Fruit fly (Drosophila melanogaster) whole organism, embryonic: ENCODE results near the gene Glut1.

ENCODE experiments used
- CG1603 ChIP-seq: fragments of 200-800 bp; sonication (Bioruptor generic); optimal IDR thresholded peaks from 2 replicates; lab custom pipeline; 2019; ENCODE audit warnings: missing biosample characterization, mild to moderate bottlenecking, missing genetic modification characterization, moderate library complexity
- CG6272 ChIP-seq: fragments of 200-800 bp; sonication (Bioruptor generic); IDR thresholded peaks from 2 replicates; pipeline ENCODE4 v1.3.6; 2022; ENCODE audit warnings: missing biosample characterization, missing genetic modification characterization
- CG7357 ChIP-seq: fragments of 200-800 bp; sonication (Bioruptor generic); IDR thresholded peaks from 3 replicates; pipeline ENCODE4 v1.3.6; 2022; ENCODE audit warnings: missing biosample characterization, missing genetic modification characterization
- pho ChIP-seq: fragments of 200-800 bp; sonication (Bioruptor generic); optimal IDR thresholded peaks from 2 replicates; lab custom pipeline; 2016; ENCODE audit warnings: missing biosample characterization, missing genetic modification characterization
- stwl ChIP-seq: fragments of 200-800 bp; sonication (Bioruptor generic); optimal IDR thresholded peaks from 3 replicates; lab custom pipeline; 2018; ENCODE audit warnings: missing biosample characterization, mild to moderate bottlenecking, missing genetic modification characterization, moderate library complexity

DNA sequence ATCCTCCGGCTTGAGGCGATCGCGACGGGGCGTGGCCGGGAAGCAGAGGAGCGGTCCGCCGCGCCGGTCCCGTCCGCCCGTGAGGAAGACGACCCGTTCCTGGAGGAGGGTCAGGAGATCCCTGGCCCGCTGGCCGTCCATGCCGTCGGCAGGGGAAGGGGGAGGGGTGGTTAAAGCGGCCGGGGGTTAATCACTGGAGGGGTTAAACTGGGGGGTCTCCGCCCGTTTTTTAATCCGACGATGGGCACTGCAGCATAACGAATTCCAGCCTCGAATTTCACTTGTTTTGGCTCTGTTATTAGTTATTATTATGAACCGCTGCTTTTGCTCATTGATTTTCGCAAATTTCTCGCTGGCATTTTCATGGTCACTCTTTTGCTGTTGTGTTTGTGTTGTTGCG is 119.8 kb downstream of the Glut1 start:
- TF ChIP-seq CG1603 (tag; lab: Kevin White, UChicago) (no peak), stwl (tag; lab: Kevin White, UChicago) (no peak), CG6272 (GFP tag; lab: Robert Waterston, UW) (no peak), pho (GFP tag; lab: Kevin White, UChicago) (no peak), CG7357 (GFP tag; lab: Robert Waterston, UW) (no peak)
